Worm (Caenorhabditis elegans): Measurements from ENCODE around the gene exos-9.

The exos-9 gene

ce11 chrIII:7210486-7210885, 12.6 kb upstream of the exos-9 start:
- TF ChIP-seq unc-62 (GFP tag; optimal IDR thresholded peaks at IDR 0.05): no peak

ce11 chrIII:7209721-7210120, 11.8 kb upstream of the exos-9 start, which contains the start of gene R151.2:
R151.2 (plus strand) TSS chrIII:7209967.
- TF ChIP-seq unc-62 (GFP tag; optimal IDR thresholded peaks at IDR 0.05): no peak

- TF ChIP-seq unc-62 (GFP tag; optimal IDR thresholded peaks at IDR 0.05): no peak
Observed at ce11 chrIII:7207903-7208497, 10.1 kb upstream of the exos-9 start, which contains the start of gene rpl-6. rpl-6 (plus strand) TSS chrIII:7208447.

ce11 chrIII:7203130-7203775, 5.4 kb upstream of the exos-9 start:
- TF ChIP-seq unc-62 (GFP tag; optimal IDR thresholded peaks at IDR 0.05): no peak

ce11 chrIII:7201378-7202256, 3.7 kb upstream of the exos-9 start, which contains the start of gene dpy-31:
dpy-31 (plus strand) TSS chrIII:7202206.
- no peak for TF ChIP-seq unc-62 (GFP tag; optimal IDR thresholded peaks at IDR 0.05)

ce11 chrIII:7199467-7199866, 1.6 kb upstream of the exos-9 start:
- TF ChIP-seq unc-62 (GFP tag; optimal IDR thresholded peaks at IDR 0.05): no peak

ce11 chrIII:7198838-7199237, 965 bp upstream of the exos-9 start, which contains the start of gene pfd-5:
pfd-5 (minus strand) TSS chrIII:7198884.
- no peak for TF ChIP-seq unc-62 (GFP tag; optimal IDR thresholded peaks at IDR 0.05)

- TF ChIP-seq unc-62 (GFP tag; optimal IDR thresholded peaks at IDR 0.05): no peak
Observed at ce11 chrIII:7195325-7195724, 2.5 kb downstream of the exos-9 start, which contains the start of gene F37C12.18. F37C12.18 (minus strand) TSS chrIII:7195425.

- TF ChIP-seq unc-62 (GFP tag; optimal IDR thresholded peaks at IDR 0.05): no peak
Observed at ce11 chrIII:7192942-7193665, 4.8 kb downstream of the exos-9 start, which contains the start of gene mec-14. mec-14 (minus strand) TSS chrIII:7192992.

ce11 chrIII:7189581-7190128, 8.2 kb downstream of the exos-9 start, which contains the start of gene rps-21:
rps-21 (minus strand) TSS chrIII:7189631.
- no peak for TF ChIP-seq unc-62 (GFP tag; optimal IDR thresholded peaks at IDR 0.05)

ce11 chrIII:7188300-7189052, 9.4 kb downstream of the exos-9 start, which contains the start of the genes F37C12.21 and F37C12.10:
F37C12.21 (plus strand) TSS chrIII:7188357.
F37C12.10 (minus strand) TSS chrIII:7188384.
- TF ChIP-seq unc-62 (GFP tag; optimal IDR thresholded peaks at IDR 0.05): no peak

ce11 chrIII:7185473-7185872, 12.4 kb downstream of the exos-9 start, which contains the start of gene F37C12.14:
F37C12.14 (minus strand) TSS chrIII:7185573.
- TF ChIP-seq unc-62 (GFP tag; optimal IDR thresholded peaks at IDR 0.05): no peak

ce11 chrIII:7184022-7184421, 13.9 kb downstream of the exos-9 start, which contains the start of gene yju-2:
yju-2 (plus strand) TSS chrIII:7184336.
- TF ChIP-seq unc-62 (GFP tag; optimal IDR thresholded peaks at IDR 0.05): no peak

ce11 chrIII:7181822-7182221, 16.1 kb downstream of the exos-9 start, which contains the start of gene epg-4:
epg-4 (plus strand) TSS chrIII:7182167.
- TF ChIP-seq unc-62 (GFP tag; optimal IDR thresholded peaks at IDR 0.05): no peak
